Fruit fly (Drosophila melanogaster): ENCODE measurements around the gene Tnpo.
A peak's percentile ranks its signal among the peaks of the same experiment; 100 is the strongest.

The Tnpo gene

dm6 chr3L:6154951-6155394 lies 38.3 kb upstream of the Tnpo start:
- TF ChIP-seq EcR (GFP tag; optimal IDR thresholded peaks at IDR 0.05) = peak; percentile 73
- peak; percentile 65 for TF ChIP-seq CG15710 (tag; optimal IDR thresholded peaks at IDR 0.05)
- peak; percentile 42 for TF ChIP-seq CG8159 (tag; optimal IDR thresholded peaks at IDR 0.05)
- TF ChIP-seq CG32121 (GFP tag; IDR thresholded peaks at IDR 0.05) = peak; percentile 37; the same call in 1 of the 2 replicates
- peak; percentile 71 for TF ChIP-seq Pif1B (GFP tag; optimal IDR thresholded peaks at IDR 0.05)
- no peak for TF ChIP-seq rn (GFP tag; IDR thresholded peaks at IDR 0.05)
- 0 out of 3 replicates have a peak, but pooled peaks have one; percentile 42 for TF ChIP-seq fd96Ca (GFP tag; IDR thresholded peaks at IDR 0.05)
- TF ChIP-seq CG8301 (tag; optimal IDR thresholded peaks at IDR 0.05) = no peak
- TF ChIP-seq Snoo (tag; optimal IDR thresholded peaks at IDR 0.05) = peak; percentile 43
- TF ChIP-seq CG34367 (tag; optimal IDR thresholded peaks at IDR 0.05) = peak; percentile 59
- TF ChIP-seq Pif1A (GFP tag; optimal IDR thresholded peaks at IDR 0.05) = peak; percentile 81
- peak; percentile 77 for TF ChIP-seq CG4496 (GFP tag; IDR thresholded peaks at IDR 0.05)
- peak; percentile 35 for TF ChIP-seq CG17806 (tag; optimal IDR thresholded peaks at IDR 0.05)
- TF ChIP-seq Ets98B (GFP tag; IDR thresholded peaks at IDR 0.05) = peak; percentile 61; the same call in 1 of the 2 replicates
- TF ChIP-seq D1 (tag; optimal IDR thresholded peaks at IDR 0.05) = no peak
- peak; percentile 89 for TF ChIP-seq CG13204 (GFP tag; optimal IDR thresholded peaks at IDR 0.05)
- TF ChIP-seq CG12605 (GFP tag; IDR thresholded peaks at IDR 0.05) = peak; percentile 91
- no peak for TF ChIP-seq CG10348 (GFP tag; IDR thresholded peaks at IDR 0.05)
- peak; percentile 68 for TF ChIP-seq gl (tag; optimal IDR thresholded peaks at IDR 0.05)

DNA sequence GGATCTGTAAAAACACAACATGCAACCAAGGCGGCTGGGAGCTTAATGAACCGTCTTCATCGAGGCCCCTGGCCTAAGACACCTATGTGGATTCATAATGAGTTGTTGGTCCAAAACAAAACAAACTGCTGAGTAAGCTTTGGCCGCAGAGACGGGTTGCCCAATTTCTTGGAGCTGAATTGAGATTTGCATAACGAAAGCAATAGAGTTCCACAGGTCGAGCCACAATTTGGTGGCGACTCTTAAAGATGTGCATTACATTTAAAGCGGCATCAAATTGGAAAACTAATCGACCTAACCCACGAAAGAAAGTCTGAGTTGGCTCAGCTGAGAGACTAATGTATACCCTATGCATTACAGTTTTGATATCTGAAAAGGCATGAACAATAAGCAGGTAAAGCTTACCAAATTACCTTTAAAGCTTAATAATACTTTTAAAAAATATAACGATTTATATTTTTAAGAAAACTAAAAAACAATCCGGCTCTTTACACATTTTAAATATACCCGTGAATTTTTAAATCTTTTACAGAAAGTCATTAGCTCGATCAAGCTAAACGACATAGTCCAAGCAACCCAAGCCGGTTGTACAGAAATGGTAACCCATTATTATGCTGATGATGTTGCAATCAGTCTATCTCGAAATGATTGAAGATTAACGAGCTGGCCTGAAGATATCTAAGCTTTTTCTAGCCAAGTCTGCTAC lies 35.8 kb upstream of the Tnpo start, which contains the start of gene CG13297:
TSS of gene CG13297 (minus strand) at position 51 of the 706 bp plus-strand sequence.
- TF ChIP-seq CG17806 (tag; optimal IDR thresholded peaks at IDR 0.05) (no peak), Pif1B (GFP tag; optimal IDR thresholded peaks at IDR 0.05) (no peak), rn (GFP tag; IDR thresholded peaks at IDR 0.05) (no peak), CG10348 (GFP tag; IDR thresholded peaks at IDR 0.05) (no peak), CG34367 (tag; optimal IDR thresholded peaks at IDR 0.05) (no peak), Snoo (tag; optimal IDR thresholded peaks at IDR 0.05) (no peak), Ets98B (GFP tag; IDR thresholded peaks at IDR 0.05) (no peak), CG12605 (GFP tag; IDR thresholded peaks at IDR 0.05) (no peak), CG32121 (GFP tag; IDR thresholded peaks at IDR 0.05) (no peak; the same call in 1 of the 2 replicates), CG9948 (tag; optimal IDR thresholded peaks at IDR 0.05) (no peak), CG15710 (tag; optimal IDR thresholded peaks at IDR 0.05) (no peak), D1 (tag; optimal IDR thresholded peaks at IDR 0.05) (no peak)

- no peak for TF ChIP-seq CG15710 (tag; optimal IDR thresholded peaks at IDR 0.05)
- TF ChIP-seq CG17806 (tag; optimal IDR thresholded peaks at IDR 0.05) = no peak
- TF ChIP-seq Pif1B (GFP tag; optimal IDR thresholded peaks at IDR 0.05) = no peak
- TF ChIP-seq CG12605 (GFP tag; IDR thresholded peaks at IDR 0.05) = no peak
- no peak for TF ChIP-seq CG8159 (tag; optimal IDR thresholded peaks at IDR 0.05)
- no peak for TF ChIP-seq CG9948 (tag; optimal IDR thresholded peaks at IDR 0.05)
- no peak for TF ChIP-seq D1 (tag; optimal IDR thresholded peaks at IDR 0.05)
- TF ChIP-seq Snoo (tag; optimal IDR thresholded peaks at IDR 0.05) = no peak
- TF ChIP-seq CG8301 (tag; optimal IDR thresholded peaks at IDR 0.05) = no peak
- no peak for TF ChIP-seq CG32121 (GFP tag; IDR thresholded peaks at IDR 0.05)
- TF ChIP-seq CG4496 (GFP tag; IDR thresholded peaks at IDR 0.05) = no peak
- TF ChIP-seq CG13204 (GFP tag; optimal IDR thresholded peaks at IDR 0.05) = no peak
- no peak for TF ChIP-seq CG14655 (GFP tag; optimal IDR thresholded peaks at IDR 0.05)
- no peak for TF ChIP-seq rn (GFP tag; IDR thresholded peaks at IDR 0.05)
- TF ChIP-seq Pif1A (GFP tag; optimal IDR thresholded peaks at IDR 0.05) = no peak
- no peak for TF ChIP-seq Ets98B (GFP tag; IDR thresholded peaks at IDR 0.05)
- no peak for TF ChIP-seq CG10348 (GFP tag; IDR thresholded peaks at IDR 0.05)
- no peak for TF ChIP-seq gl (tag; optimal IDR thresholded peaks at IDR 0.05)
Measured at dm6 chr3L:6158530-6158929, 34.8 kb upstream of the Tnpo start, which contains the start of gene Cpr65Ay. Cpr65Ay (minus strand) TSS chr3L:6158630.

dm6 chr3L:6159863-6160262 lies 33.4 kb upstream of the Tnpo start:
- TF ChIP-seq Pif1A (GFP tag; optimal IDR thresholded peaks at IDR 0.05) = no peak
- no peak for TF ChIP-seq D1 (tag; optimal IDR thresholded peaks at IDR 0.05)
- TF ChIP-seq Snoo (tag; optimal IDR thresholded peaks at IDR 0.05) = no peak

DNA sequence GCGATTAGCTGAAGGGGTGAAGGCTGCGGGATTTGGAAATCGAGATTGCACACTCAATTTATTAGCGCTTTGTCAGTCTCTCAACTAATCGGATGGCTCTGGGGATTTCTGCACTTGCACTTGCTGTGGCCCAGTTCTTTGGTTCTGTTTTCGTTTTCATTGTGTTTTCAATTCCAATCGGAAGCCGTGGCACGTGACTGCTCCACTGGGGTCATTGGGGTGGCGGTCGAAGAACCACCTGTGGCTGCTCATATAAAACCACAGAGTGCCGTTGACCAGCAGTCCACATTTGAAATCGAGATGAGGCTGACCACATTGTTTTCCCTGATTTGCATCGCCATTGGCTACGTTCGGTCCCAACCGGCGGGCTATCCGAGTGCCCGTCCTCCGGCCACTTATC lies 32.8 kb upstream of the Tnpo start, which contains the start of gene Cpr65Az:
TSS of gene Cpr65Az (plus strand) at position 301 of the 400 bp plus-strand sequence.
- TF ChIP-seq CG9948 (tag; optimal IDR thresholded peaks at IDR 0.05) (no peak), rn (GFP tag; IDR thresholded peaks at IDR 0.05) (no peak), CG17806 (tag; optimal IDR thresholded peaks at IDR 0.05) (no peak), CG4496 (GFP tag; IDR thresholded peaks at IDR 0.05) (no peak), Pif1B (GFP tag; optimal IDR thresholded peaks at IDR 0.05) (no peak), CG8159 (tag; optimal IDR thresholded peaks at IDR 0.05) (no peak), EcR (GFP tag; optimal IDR thresholded peaks at IDR 0.05) (no peak), fd96Ca (GFP tag; IDR thresholded peaks at IDR 0.05) (no peak), CG14655 (GFP tag; optimal IDR thresholded peaks at IDR 0.05) (no peak), CG8301 (tag; optimal IDR thresholded peaks at IDR 0.05) (no peak), Ets98B (GFP tag; IDR thresholded peaks at IDR 0.05) (no peak), CG32121 (GFP tag; IDR thresholded peaks at IDR 0.05) (no peak), CG12605 (GFP tag; IDR thresholded peaks at IDR 0.05) (no peak), Snoo (tag; optimal IDR thresholded peaks at IDR 0.05) (no peak), CG15710 (tag; optimal IDR thresholded peaks at IDR 0.05) (no peak), D1 (tag; optimal IDR thresholded peaks at IDR 0.05) (no peak)

DNA sequence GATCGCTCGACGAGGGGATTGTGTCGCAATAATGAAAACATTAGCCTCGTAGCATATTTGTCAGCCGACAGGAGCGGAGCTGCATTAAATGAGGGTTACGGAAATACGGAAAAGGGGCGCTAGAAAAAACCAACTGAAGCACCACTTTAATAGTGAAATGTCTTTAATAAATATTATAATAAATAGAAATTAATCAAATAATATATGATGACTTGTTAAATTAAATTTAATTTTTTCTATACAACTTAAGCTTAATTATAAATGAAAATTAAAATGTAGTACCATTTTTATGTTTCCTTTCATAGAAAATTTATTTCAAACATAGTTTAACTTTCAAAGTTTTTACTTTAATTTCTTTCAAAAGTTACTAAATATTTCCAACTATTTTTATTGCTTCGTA lies 31.3 kb upstream of the Tnpo start:
- TF ChIP-seq D1 (tag; optimal IDR thresholded peaks at IDR 0.05) = no peak
- no peak for TF ChIP-seq CG14655 (GFP tag; optimal IDR thresholded peaks at IDR 0.05)
- no peak for TF ChIP-seq Ets98B (GFP tag; IDR thresholded peaks at IDR 0.05)
- TF ChIP-seq CG8301 (tag; optimal IDR thresholded peaks at IDR 0.05) = no peak
- no peak for TF ChIP-seq rn (GFP tag; IDR thresholded peaks at IDR 0.05)
- no peak for TF ChIP-seq gl (tag; optimal IDR thresholded peaks at IDR 0.05)
- TF ChIP-seq fd96Ca (GFP tag; IDR thresholded peaks at IDR 0.05) = no peak
- no peak for TF ChIP-seq CG10348 (GFP tag; IDR thresholded peaks at IDR 0.05)
- no peak for TF ChIP-seq Snoo (tag; optimal IDR thresholded peaks at IDR 0.05)
- no peak for TF ChIP-seq Pif1B (GFP tag; optimal IDR thresholded peaks at IDR 0.05)
- no peak for TF ChIP-seq CG32121 (GFP tag; IDR thresholded peaks at IDR 0.05)
- TF ChIP-seq Pif1A (GFP tag; optimal IDR thresholded peaks at IDR 0.05) = no peak
- no peak for TF ChIP-seq CG9948 (tag; optimal IDR thresholded peaks at IDR 0.05)
- TF ChIP-seq CG13204 (GFP tag; optimal IDR thresholded peaks at IDR 0.05) = no peak
- TF ChIP-seq CG15710 (tag; optimal IDR thresholded peaks at IDR 0.05) = no peak
- no peak for TF ChIP-seq CG34367 (tag; optimal IDR thresholded peaks at IDR 0.05)
- no peak for TF ChIP-seq CG12605 (GFP tag; IDR thresholded peaks at IDR 0.05)
- no peak for TF ChIP-seq CG4496 (GFP tag; IDR thresholded peaks at IDR 0.05)
- TF ChIP-seq CG8159 (tag; optimal IDR thresholded peaks at IDR 0.05) = no peak
- TF ChIP-seq EcR (GFP tag; optimal IDR thresholded peaks at IDR 0.05) = no peak

Measured in whole organism, pupa.